Worm (Caenorhabditis elegans): ENCODE measurements around the gene phf-5.

Gene phf-5

ce11 chrIII:2391704-2392103 lies 48.3 kb downstream of the phf-5 start:
- TF ChIP-seq egl-27 (tag; optimal IDR thresholded peaks at IDR 0.05) (peak; percentile 5), ama-1 (optimal IDR thresholded peaks at IDR 0.05) (no peak)

ce11 chrIII:2393666-2394154 lies 50.3 kb downstream of the phf-5 start:
- TF ChIP-seq skn-1 (tag; optimal IDR thresholded peaks at IDR 0.05) (no peak), nhr-23 (tag; optimal IDR thresholded peaks at IDR 0.05) (no peak), lin-13 (GFP tag; optimal IDR thresholded peaks at IDR 0.05) (peak; percentile 6), nhr-77 (tag; optimal IDR thresholded peaks at IDR 0.05) (no peak), lsy-2 (tag; optimal IDR thresholded peaks at IDR 0.05) (peak in 1 of 2 experiments; percentile 61)
